Fruit fly (Drosophila melanogaster) whole organism, adult: ENCODE measurements around the gene CG33003.

ENCODE experiments used
- CG12768 ChIP-seq: fragments of 200-800 bp; sonication (Bioruptor generic); optimal IDR thresholded peaks from 2 replicates; lab custom pipeline; 2017; ENCODE audit warnings: missing biosample characterization, missing genetic modification characterization, mild to moderate bottlenecking, moderate library complexity, missing genetic modification reagents
- CG1620 ChIP-seq: fragments of 200-800 bp; sonication (Bioruptor generic); optimal IDR thresholded peaks from 2 replicates; lab custom pipeline; 2016; ENCODE audit warnings: missing biosample characterization, missing genetic modification characterization
- CG7045 ChIP-seq: fragments of 200-800 bp; sonication (Bioruptor generic); optimal IDR thresholded peaks from 2 replicates; lab custom pipeline; 2017; ENCODE audit warnings: missing biosample characterization, mild to moderate bottlenecking, missing genetic modification characterization
- Crg-1 ChIP-seq: fragments of 200-800 bp; sonication (Bioruptor generic); optimal IDR thresholded peaks from 2 replicates; lab custom pipeline; 2016; ENCODE audit warnings: missing biosample characterization, missing genetic modification characterization
- pad ChIP-seq: fragments of 200-800 bp; sonication (Bioruptor generic); optimal IDR thresholded peaks from 3 replicates; lab custom pipeline; 2017; ENCODE audit warnings: missing biosample characterization, missing genetic modification characterization, mild to moderate bottlenecking, moderate library complexity, missing genetic modification reagents

DNA sequence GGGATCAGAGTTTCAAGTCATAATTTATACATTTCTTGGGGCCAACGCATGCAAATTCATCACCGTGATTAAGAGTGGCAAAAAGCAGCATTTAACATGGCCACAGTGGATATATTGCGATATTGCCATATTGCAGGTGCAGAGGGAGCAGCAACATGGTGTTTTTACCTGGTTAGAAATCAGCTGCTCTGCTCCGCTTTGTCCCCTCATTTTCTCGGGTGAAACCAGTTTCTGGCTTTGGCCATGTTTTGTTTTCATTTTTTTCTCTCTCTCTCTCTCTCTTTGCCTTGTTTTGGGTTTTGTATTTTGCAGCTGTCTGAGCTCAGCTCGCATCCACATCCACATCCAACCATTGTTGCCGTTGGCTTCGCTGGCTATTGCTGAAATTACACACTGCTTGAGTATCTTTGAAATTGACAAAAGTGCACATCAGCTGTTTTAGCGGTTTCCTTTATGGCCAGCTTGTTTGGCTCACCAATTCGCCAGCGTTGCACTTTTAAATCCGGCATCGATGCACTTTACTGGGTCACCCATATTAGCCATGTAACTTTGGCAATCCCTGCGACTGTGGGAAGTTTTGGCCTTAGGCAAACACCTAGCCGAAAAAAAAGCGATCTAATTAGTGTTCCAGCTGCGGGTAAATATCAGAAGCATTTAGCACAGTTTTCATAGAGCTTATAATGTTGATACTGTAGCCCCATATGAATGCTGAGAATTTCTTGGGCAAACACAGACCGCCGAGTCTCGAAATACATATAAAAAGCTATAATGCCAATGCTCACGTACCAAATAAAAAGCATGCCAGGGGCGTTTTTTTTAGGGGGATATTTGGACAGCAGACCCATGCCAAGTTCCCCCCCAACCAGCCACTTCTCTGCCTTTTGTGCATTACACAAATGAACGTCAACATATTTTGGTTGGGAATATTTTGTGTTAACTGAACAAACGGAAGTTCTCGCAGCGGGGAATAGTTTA, 25.4 kb upstream of the CG33003 start:
- TF ChIP-seq CG7045 (GFP tag; lab: Kevin White, UChicago): no peak
- no peak for TF ChIP-seq pad (GFP tag; lab: Kevin White, UChicago)
- TF ChIP-seq CG12768 (GFP tag; lab: Kevin White, UChicago): no peak
- TF ChIP-seq CG1620 (GFP tag; lab: Kevin White, UChicago): no peak
- TF ChIP-seq Crg-1 (GFP tag; lab: Kevin White, UChicago): no peak
